Fruit fly (Drosophila melanogaster) ovary, adult (tissue): ENCODE measurements around the gene Sytalpha.

Experiments
- CG17801 ChIP-seq: fragments of 200-800 bp; optimal IDR thresholded peaks from 2 replicates; lab custom pipeline; 2019; ENCODE audit warnings: missing biosample characterization, mild to moderate bottlenecking, missing genetic modification characterization, moderate library complexity; ENCODE audit not compliant: partially characterized antibody

The Sytalpha gene

DNA sequence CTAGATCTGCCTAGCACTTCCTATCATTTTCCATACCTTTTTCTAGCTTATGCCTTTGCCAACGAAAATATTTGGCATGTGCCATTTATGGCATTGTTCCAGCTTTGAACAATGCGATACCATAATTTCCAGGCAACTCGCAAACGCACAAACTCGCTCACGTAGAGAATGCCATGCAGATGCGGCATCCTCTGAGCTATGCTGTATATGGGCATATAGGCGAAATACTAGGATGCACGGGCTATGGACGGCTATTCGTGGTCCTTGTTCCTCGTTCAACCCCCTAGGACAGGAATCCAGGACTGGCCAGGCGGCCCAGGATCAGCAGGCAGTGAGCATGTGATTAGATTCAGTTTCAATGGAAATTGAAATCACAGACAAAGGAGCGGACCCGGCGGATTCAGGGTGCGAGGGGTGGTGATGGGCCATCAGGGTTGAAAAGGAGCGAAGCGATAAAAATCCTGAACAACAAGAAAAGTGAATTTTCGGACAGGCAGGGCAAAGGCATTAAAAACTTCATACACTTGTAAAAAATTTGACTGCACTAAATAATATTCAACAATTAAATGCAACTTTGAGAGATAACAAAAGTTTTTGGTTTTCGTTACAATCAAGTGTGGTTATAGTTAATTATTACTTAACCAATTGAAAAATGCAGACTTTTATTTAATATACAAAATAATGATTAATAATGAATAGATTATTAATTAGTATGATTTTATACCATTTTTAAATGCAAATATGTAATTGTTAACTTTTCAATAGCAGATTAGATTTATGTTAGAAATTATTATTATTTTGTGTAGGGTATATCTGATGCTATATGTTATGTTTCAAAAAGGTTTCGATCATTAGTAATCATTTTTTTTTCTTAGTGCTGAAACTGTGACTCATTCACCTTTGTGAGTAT is 3.6 kb upstream of the Sytalpha start:
- TF ChIP-seq CG17801 (GFP tag; lab: Kevin White, UChicago), result no peak

DNA sequence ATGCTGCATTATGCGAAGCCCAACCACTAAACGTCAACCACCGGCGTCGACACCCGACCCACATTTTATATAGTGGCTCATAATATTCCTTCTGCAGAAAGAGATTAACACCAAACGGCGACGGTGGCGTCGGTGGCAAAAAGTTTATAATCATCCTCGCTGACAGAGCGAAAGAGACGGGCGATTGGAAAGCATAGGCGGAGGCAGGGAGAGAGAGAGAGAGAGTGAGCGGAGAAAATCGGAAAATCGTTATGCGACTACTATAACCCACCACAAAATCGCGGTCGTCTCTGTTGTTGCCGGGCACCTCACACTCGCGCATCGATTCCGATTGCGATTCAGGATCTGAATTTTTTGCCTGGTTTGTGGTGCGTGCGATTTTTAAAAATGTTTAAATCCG is 2.9 kb upstream of the Sytalpha start, which contains the start of gene Oli:
Gene Oli, plus strand, starts transcription at position 70 of the 400 bp plus-strand sequence.
- no peak for TF ChIP-seq CG17801 (GFP tag; lab: Kevin White, UChicago)

DNA sequence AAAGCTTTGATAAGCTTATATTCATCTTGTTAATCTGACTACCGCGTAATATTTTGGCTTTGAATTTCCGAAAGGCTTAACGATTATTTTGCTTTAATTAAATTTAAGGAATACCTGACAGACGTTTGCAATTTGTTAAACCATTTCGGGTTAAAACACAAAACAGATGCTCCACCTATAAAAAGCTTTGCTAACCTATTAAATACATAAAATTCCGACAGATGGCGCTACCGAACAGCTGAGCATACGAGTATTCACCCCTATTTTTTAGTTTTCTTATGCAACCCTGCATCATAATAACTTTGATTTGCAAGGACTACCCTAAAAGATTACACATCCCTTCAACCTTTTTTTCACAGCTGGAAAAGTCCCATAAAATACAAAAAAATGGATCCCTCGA is 2.2 kb upstream of the Sytalpha start:
- TF ChIP-seq CG17801 (GFP tag; lab: Kevin White, UChicago), result no peak

DNA sequence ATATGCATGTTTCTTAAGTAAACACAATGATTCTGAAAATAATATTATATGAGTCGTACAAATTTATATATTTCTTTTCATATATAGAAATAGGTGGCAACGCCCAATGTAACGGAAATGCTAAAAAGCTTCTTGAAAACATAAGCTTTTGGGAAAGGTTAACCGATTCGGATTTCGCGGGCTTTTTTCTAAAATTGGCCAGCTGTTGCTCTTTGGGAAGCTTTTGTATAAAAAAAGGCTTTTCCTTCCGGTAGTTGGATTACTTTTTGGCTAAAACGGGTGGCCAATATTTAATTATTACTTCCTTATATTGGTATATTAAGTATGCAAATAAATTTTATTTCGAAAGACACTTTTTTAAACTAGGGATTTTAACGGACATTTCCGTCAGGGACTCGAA is 2.0 kb downstream of the Sytalpha start:
- no peak for TF ChIP-seq CG17801 (GFP tag; lab: Kevin White, UChicago)

DNA sequence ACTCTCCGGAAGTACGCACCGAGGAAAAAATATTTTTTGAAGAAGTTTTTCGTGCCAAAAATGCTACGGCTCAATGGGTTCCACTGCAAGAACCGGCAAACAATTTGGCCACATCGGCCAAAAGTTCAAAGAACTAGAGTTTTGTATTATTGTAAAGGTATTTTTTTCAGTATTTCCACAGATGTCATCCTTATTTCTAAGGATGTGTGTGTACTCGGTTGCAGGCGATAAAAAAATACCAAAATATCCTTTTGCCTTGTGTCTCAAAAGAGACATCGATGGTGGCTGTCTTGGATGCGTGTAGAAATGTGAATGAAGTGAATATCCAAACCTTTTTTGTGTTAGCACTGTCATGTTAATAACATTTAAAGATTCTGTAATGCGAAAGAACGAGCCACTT is 11.1 kb downstream of the Sytalpha start:
- TF ChIP-seq CG17801 (GFP tag; lab: Kevin White, UChicago), result no peak

DNA sequence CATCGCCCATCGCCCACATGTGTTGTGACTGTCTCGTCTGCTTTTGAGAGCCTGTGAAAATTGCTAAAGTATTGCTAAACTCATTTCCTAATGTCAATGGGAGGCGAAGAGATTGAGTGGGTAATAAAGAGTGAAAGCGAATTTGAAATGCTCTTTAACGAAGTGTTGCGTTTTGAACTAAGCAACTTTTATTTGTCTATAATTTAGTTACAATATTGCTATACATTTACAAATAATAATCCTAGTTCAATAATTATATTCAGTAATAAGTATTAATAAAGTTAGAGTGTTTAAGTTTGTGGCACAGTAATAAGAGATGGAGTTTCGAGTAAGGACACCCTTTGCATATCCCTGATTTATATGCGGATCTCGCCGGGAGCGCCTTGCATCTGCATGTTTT is 23.4 kb downstream of the Sytalpha start:
- TF ChIP-seq CG17801 (GFP tag; lab: Kevin White, UChicago), result no peak

DNA sequence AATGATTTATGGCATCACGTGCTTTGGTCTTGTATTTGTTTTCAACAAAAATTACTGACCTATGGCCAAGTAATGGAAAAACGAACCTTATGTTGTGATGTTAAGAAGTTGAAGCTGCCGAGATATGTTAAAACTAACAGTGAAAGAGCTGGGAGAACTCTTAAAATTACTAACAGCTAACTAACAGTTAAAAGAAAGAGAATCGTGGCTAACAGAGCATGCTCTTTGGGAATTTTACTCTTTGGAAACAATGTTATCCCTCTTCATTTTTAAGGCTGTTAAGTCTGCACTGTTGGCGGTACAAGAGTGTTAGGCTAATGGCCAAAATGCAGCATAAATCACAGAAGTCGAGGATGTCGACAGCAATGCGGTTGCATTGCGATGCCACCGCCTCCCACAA is 29.1 kb downstream of the Sytalpha start:
- no peak for TF ChIP-seq CG17801 (GFP tag; lab: Kevin White, UChicago)

DNA sequence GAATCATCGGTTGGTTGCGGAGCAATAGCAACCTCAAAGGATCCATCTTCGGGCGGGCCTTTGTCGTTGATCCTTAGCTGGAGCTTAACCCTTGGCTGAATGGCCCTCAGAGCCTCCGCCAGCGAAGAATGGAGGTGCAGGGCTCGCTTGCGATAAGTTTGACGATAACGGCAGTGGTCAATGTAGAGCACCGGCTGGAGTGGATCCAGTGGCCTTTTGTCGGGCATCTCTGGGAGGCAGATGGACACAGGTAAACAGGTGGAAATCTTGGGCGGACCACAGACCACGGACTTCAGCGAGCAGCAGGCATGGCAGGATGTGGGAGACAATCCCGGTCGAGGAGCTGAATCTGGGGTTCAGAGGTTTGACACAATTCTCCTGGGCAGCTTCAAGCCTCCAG is 33.9 kb downstream of the Sytalpha start, which contains the start of gene CG15147:
Gene CG15147, minus strand, starts transcription at position 390 of the 400 bp plus-strand sequence.
- TF ChIP-seq CG17801 (GFP tag; lab: Kevin White, UChicago), result no peak

DNA sequence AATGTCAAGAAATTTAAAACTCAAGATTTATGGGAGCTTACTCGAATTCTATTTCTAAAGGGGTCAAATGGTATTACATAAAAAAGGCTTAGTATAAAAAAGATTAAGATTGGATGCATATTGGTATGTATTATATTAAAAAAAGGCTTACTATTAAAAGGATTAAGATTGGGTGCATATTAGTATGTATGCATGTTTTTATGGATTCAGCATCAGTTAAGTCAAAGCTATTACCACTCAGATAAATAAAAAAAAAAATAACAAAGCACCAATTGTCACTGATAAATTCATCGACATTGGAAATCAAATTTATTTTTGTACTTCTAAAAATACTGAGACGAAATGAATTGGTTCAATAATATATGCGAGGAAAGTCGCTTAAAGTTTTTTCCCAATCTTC is 35.5 kb downstream of the Sytalpha start, which contains the start of gene CG43054:
Gene CG43054, plus strand, starts transcription at position 301 of the 400 bp plus-strand sequence.
- no peak for TF ChIP-seq CG17801 (GFP tag; lab: Kevin White, UChicago)

DNA sequence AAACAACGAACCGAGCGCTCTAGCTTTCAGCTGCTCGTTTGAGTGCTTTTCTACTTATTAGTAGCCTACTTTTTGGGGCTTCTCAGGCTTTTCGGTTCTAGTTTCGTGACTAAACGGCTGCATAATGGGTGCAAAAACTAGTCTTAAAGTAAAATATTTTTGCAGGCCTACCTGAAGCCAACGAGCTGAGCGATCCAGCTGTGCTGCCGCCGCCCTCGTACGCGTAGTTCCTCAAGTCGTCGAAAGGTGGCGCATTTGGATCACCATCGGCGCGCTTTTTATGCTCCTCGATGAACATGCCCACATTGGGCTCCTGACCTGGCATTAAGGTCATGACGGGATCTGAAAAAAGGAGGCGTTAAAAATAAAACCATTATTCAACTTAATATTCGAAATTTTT is 58.8 kb downstream of the Sytalpha start:
- TF ChIP-seq CG17801 (GFP tag; lab: Kevin White, UChicago), result no peak
